Fruit fly (Drosophila melanogaster): ENCODE results near the gene tos.

dm6 chr2L:18695404-18695804, 13.5 kb upstream of the tos start, which contains the start of the genes CG10383 and CG10338:
- TF ChIP-seq cnc (optimal IDR thresholded peaks at IDR 0.05) = no peak
- peak; percentile 87 for TF ChIP-seq CG12768 (GFP tag; optimal IDR thresholded peaks at IDR 0.05)
- peak; percentile 87 for TF ChIP-seq CG11617 (GFP tag; optimal IDR thresholded peaks at IDR 0.05)
- peak; percentile 64 for TF ChIP-seq cic (GFP tag; optimal IDR thresholded peaks at IDR 0.05)
- peak; percentile 69 for TF ChIP-seq CG7045 (GFP tag; optimal IDR thresholded peaks at IDR 0.05)
- peak; percentile 79 for TF ChIP-seq CG33017 (tag; optimal IDR thresholded peaks at IDR 0.05)
